Worm (Caenorhabditis elegans) whole organism, young adult: ENCODE data around the gene T05B4.13.

Source experiments
- aptf-2 ChIP-seq: fragments of 200-800 bp; sonication (Bioruptor generic); conservative IDR thresholded peaks from 2 replicates; pipeline ENCODE4 v1.3.6; 2022; ENCODE audit warnings: missing genetic modification reagents, missing genetic modification characterization, missing compliant biosample characterization
- ceh-100 ChIP-seq: fragments of 200-800 bp; sonication (Bioruptor generic); IDR thresholded peaks from 2 replicates; pipeline ENCODE4 v1.3.6; 2022; ENCODE audit warnings: missing genetic modification reagents, missing genetic modification characterization, missing compliant biosample characterization
- dpl-1 ChIP-seq: fragments of 150-350 bp; optimal IDR thresholded peaks from 2 replicates; lab custom pipeline; 2014; ENCODE audit warnings: missing biosample characterization, missing genetic modification reagents, missing genetic modification characterization
- egl-18 ChIP-seq: fragments of 200-800 bp; sonication (Bioruptor generic); IDR thresholded peaks from 2 replicates; pipeline ENCODE4 v1.3.6; 2022; ENCODE audit warnings: missing genetic modification reagents, missing genetic modification characterization, missing compliant biosample characterization
- lir-1 ChIP-seq: fragments of 200-800 bp; sonication (Bioruptor generic); conservative IDR thresholded peaks from 2 replicates; pipeline ENCODE4 v1.3.6; 2022; ENCODE audit warnings: missing genetic modification reagents, missing genetic modification characterization, missing compliant biosample characterization

ce11 chrV:4151400-4151799 is 24.1 kb upstream of the T05B4.13 start:
- TF ChIP-seq aptf-2 (GFP tag; lab: Robert Waterston, UW) (no peak), ceh-100 (GFP tag; lab: Robert Waterston, UW) (no peak), dpl-1 (no peak), lir-1 (GFP tag; lab: Robert Waterston, UW) (no peak), egl-18 (no peak)
